Worm (Caenorhabditis elegans) whole organism, young adult: Measurements from ENCODE around the gene C25E10.8.

Experiments used
- F33H1.4 ChIP-seq: fragments of 200-800 bp; sonication (Bioruptor generic); IDR thresholded peaks from 2 replicates; pipeline ENCODE4 v1.3.6; 2022; ENCODE audit warnings: missing genetic modification reagents, missing genetic modification characterization, missing compliant biosample characterization
- Y53F4B.3 ChIP-seq: fragments of 200-800 bp; sonication (Bioruptor generic); IDR thresholded peaks from 2 replicates; pipeline ENCODE4 v1.3.6; 2022; ENCODE audit warnings: missing genetic modification reagents, missing genetic modification characterization, missing compliant biosample characterization
- ama-1 ChIP-seq, 3 experiments: fragments of 150-350 bp in 1 of 3; sonication (generic microtip) in 2 of 3; optimal IDR thresholded peaks; 2 replicates each; lab custom pipeline; 2014 to 2018; ENCODE audit warnings: missing biosample characterization in 2 of 3, missing genetic modification characterization in 2 of 3, missing genetic modification reagents in 2 of 3
- ceh-91 ChIP-seq: fragments of 200-800 bp; sonication (Bioruptor generic); IDR thresholded peaks from 2 replicates; pipeline ENCODE4 v1.3.6; 2022; ENCODE audit warnings: missing genetic modification reagents, missing genetic modification characterization, missing compliant biosample characterization
- dpl-1 ChIP-seq: fragments of 150-350 bp; optimal IDR thresholded peaks from 2 replicates; lab custom pipeline; 2014; ENCODE audit warnings: missing biosample characterization, missing genetic modification reagents, missing genetic modification characterization
- fkh-3 ChIP-seq: sonication (generic microtip); optimal IDR thresholded peaks from 2 replicates; lab custom pipeline; 2016; ENCODE audit warnings: mild to moderate bottlenecking, missing genetic modification characterization, missing compliant biosample characterization
- madf-10 ChIP-seq: sonication (generic microtip); optimal IDR thresholded peaks from 2 replicates; lab custom pipeline; 2016; ENCODE audit warnings: mild to moderate bottlenecking, missing genetic modification characterization, missing compliant biosample characterization
- mcd-1 ChIP-seq: fragments of 200-800 bp; sonication (Bioruptor generic); IDR thresholded peaks from 2 replicates; pipeline ENCODE4 v1.3.6; 2022; ENCODE audit warnings: missing genetic modification reagents, missing genetic modification characterization, missing compliant biosample characterization
- snpc-4 ChIP-seq, 5 experiments: fragments of 150-350 bp in 1 of 5; sonication (generic microtip) in 4 of 5; optimal IDR thresholded peaks; 2 replicates each; lab custom pipeline; 2014 to 2018; ENCODE audit warnings: missing genetic modification characterization in 5 of 5, missing biosample characterization in 3 of 5, antibody characterized with exemption in 2 of 5, mild to moderate bottlenecking in 2 of 5, missing compliant biosample characterization in 2 of 5, missing genotype in 2 of 5, moderate library complexity in 2 of 5, missing genetic modification reagents in 1 of 5
- unc-130 ChIP-seq: sonication (generic microtip); optimal IDR thresholded peaks from 2 replicates; lab custom pipeline; 2016; ENCODE audit warnings: missing genetic modification reagents, missing genetic modification characterization, missing compliant biosample characterization
- unc-62 ChIP-seq: fragments of 150-350 bp; optimal IDR thresholded peaks from 2 replicates; lab custom pipeline; 2014; ENCODE audit warnings: missing biosample characterization, missing genetic modification reagents, missing genetic modification characterization

DNA sequence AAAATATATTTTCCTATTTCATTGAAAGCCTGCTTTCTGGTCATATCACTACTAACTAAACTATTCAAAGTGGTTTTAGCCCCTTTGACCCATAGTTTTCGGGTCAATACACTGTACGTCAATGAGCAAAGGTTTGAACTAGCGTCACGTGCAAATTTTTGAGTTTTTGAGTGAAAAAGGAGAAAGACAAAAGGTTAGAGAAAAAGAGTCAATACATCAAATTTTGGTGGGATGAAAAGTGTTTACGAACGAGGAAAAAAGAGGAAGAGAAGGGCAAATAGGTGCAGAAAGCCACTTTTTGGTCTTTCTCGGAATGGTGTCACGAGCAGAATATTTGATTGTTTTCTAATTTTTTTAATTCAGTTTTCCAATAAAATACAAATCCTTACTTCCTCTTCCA is 22.0 kb upstream of the C25E10.8 start:
- TF ChIP-seq dpl-1, result no peak
- TF ChIP-seq unc-130 (GFP tag; lab: Kevin White, UChicago), result no peak
- TF ChIP-seq ceh-91 (GFP tag; lab: Robert Waterston, UW), result no peak
- TF ChIP-seq unc-62 (GFP tag; lab: Kevin White, UChicago), result no peak
- no peak for TF ChIP-seq fkh-3
- TF ChIP-seq mcd-1 (GFP tag; lab: Robert Waterston, UW), result no peak
- no peak for TF ChIP-seq Y53F4B.3 (GFP tag; lab: Robert Waterston, UW)
- no peak for TF ChIP-seq snpc-4 (GFP tag; optimal IDR thresholded peaks at IDR 0.05; lab: Kevin White, UChicago)
- no peak for TF ChIP-seq snpc-4 (tag; optimal IDR thresholded peaks at IDR 0.05; lab: Kevin White, UChicago)
- TF ChIP-seq ama-1 (optimal IDR thresholded peaks at IDR 0.05; lab: Kevin White, UChicago), result no peak
- TF ChIP-seq ama-1 (GFP tag; optimal IDR thresholded peaks at IDR 0.05; lab: Kevin White, UChicago), result no peak
- no peak for TF ChIP-seq madf-10 (tag; lab: Kevin White, UChicago)
- TF ChIP-seq F33H1.4 (GFP tag; lab: Robert Waterston, UW), result no peak
